Worm (Caenorhabditis elegans) whole organism, L3 larva: ENCODE results near the gene K04C2.7.

ENCODE experiments used
- ZK546.5 ChIP-seq: sonication (generic microtip); optimal IDR thresholded peaks from 2 replicates; lab custom pipeline; 2017; ENCODE audit warnings: missing biosample characterization, missing genetic modification characterization
- ama-1 ChIP-seq: fragments of 150-350 bp; optimal IDR thresholded peaks from 2 replicates; lab custom pipeline; 2018
- ceh-16 ChIP-seq: sonication (generic microtip); optimal IDR thresholded peaks from 2 replicates; lab custom pipeline; 2017; ENCODE audit warnings: missing biosample characterization, missing genetic modification characterization
- ceh-28 ChIP-seq: fragments of 150-350 bp; optimal IDR thresholded peaks from 2 replicates; lab custom pipeline; 2014; ENCODE audit warnings: missing biosample characterization, missing genetic modification reagents, missing genetic modification characterization
- ceh-82 ChIP-seq: fragments of 150-350 bp; optimal IDR thresholded peaks from 2 replicates; lab custom pipeline; 2014; ENCODE audit warnings: missing biosample characterization, missing genetic modification characterization
- ceh-9 ChIP-seq: sonication (generic microtip); optimal IDR thresholded peaks from 2 replicates; lab custom pipeline; 2018; ENCODE audit warnings: missing biosample characterization, missing genetic modification characterization
- egl-27 ChIP-seq: sonication (generic microtip); optimal IDR thresholded peaks from 4 replicates; lab custom pipeline; 2017; ENCODE audit warnings: missing biosample characterization, missing genetic modification reagents, missing genetic modification characterization
- egl-5 ChIP-seq: fragments of 150-350 bp; optimal IDR thresholded peaks from 2 replicates; lab custom pipeline; 2017; ENCODE audit warnings: missing biosample characterization, missing genetic modification reagents, missing genetic modification characterization, inconsistent platforms
- elt-1 ChIP-seq: fragments of 150-350 bp; optimal IDR thresholded peaks from 2 replicates; lab custom pipeline; 2014; ENCODE audit warnings: missing biosample characterization, missing genetic modification characterization
- elt-2 ChIP-seq: sonication (generic microtip); optimal IDR thresholded peaks from 2 replicates; lab custom pipeline; 2016; ENCODE audit warnings: missing genetic modification reagents, mild to moderate bottlenecking, missing genetic modification characterization, missing compliant biosample characterization
- elt-3 ChIP-seq, 3 experiments: fragments of 150-350 bp in 1 of 3; sonication (generic microtip) in 2 of 3; optimal IDR thresholded peaks; 2 replicates in 2 of 3; 4 replicates in 1 of 3; lab custom pipeline; 2014 to 2017; ENCODE audit warnings: missing biosample characterization in 3 of 3, missing genetic modification characterization in 3 of 3
- eor-1 ChIP-seq, 2 experiments: fragments of 150-350 bp; optimal IDR thresholded peaks; 2 replicates each; lab custom pipeline; 2014 to 2018; ENCODE audit warnings: missing biosample characterization in 2 of 2, missing genetic modification characterization in 2 of 2
- fkh-10 ChIP-seq: sonication (generic microtip); optimal IDR thresholded peaks from 2 replicates; lab custom pipeline; 2017; ENCODE audit warnings: missing biosample characterization, missing genetic modification reagents, missing genetic modification characterization
- fkh-2 ChIP-seq: fragments of 150-350 bp; optimal IDR thresholded peaks from 2 replicates; lab custom pipeline; 2014; ENCODE audit warnings: missing biosample characterization, missing genetic modification reagents, missing genetic modification characterization
- fos-1 ChIP-seq: fragments of 150-350 bp; optimal IDR thresholded peaks from 2 replicates; lab custom pipeline; 2014; ENCODE audit warnings: missing biosample characterization, missing genetic modification characterization
- lin-15B ChIP-seq: fragments of 150-350 bp; optimal IDR thresholded peaks from 2 replicates; lab custom pipeline; 2014; ENCODE audit warnings: missing biosample characterization, missing genetic modification characterization
- lin-39 ChIP-seq: fragments of 150-350 bp; optimal IDR thresholded peaks from 2 replicates; lab custom pipeline; 2018; ENCODE audit warnings: missing biosample characterization, missing genetic modification reagents, missing genetic modification characterization
- lsy-12 ChIP-seq: sonication (generic microtip); optimal IDR thresholded peaks from 2 replicates; lab custom pipeline; 2016; ENCODE audit warnings: mild to moderate bottlenecking, missing genetic modification characterization, missing compliant biosample characterization
- mdl-1 ChIP-seq: fragments of 150-350 bp; optimal IDR thresholded peaks from 2 replicates; lab custom pipeline; 2014; ENCODE audit warnings: missing biosample characterization, missing genetic modification characterization
- nfya-1 ChIP-seq: sonication (generic microtip); optimal IDR thresholded peaks from 2 replicates; lab custom pipeline; 2017; ENCODE audit warnings: missing genetic modification characterization, mild to moderate bottlenecking, missing compliant biosample characterization, antibody characterized with exemption, moderate library complexity; ENCODE audit not compliant: insufficient read depth
- nhr-11 ChIP-seq: fragments of 150-350 bp; optimal IDR thresholded peaks from 2 replicates; lab custom pipeline; 2014; ENCODE audit warnings: missing biosample characterization, missing genetic modification characterization
- nhr-12 ChIP-seq: fragments of 150-350 bp; optimal IDR thresholded peaks from 2 replicates; lab custom pipeline; 2014; ENCODE audit warnings: missing biosample characterization, missing genetic modification characterization
- nhr-23 ChIP-seq: fragments of 150-350 bp; optimal IDR thresholded peaks from 2 replicates; lab custom pipeline; 2014; ENCODE audit warnings: missing biosample characterization, missing genetic modification reagents, missing genetic modification characterization
- nhr-67 ChIP-seq: fragments of 150-350 bp; optimal IDR thresholded peaks from 2 replicates; lab custom pipeline; 2014; ENCODE audit warnings: missing biosample characterization, missing genetic modification characterization
- nhr-77 ChIP-seq: fragments of 150-350 bp; optimal IDR thresholded peaks from 2 replicates; lab custom pipeline; 2014; ENCODE audit warnings: missing biosample characterization, missing genetic modification characterization
- pha-4 ChIP-seq: fragments of 150-350 bp; optimal IDR thresholded peaks from 2 replicates; lab custom pipeline; 2014; ENCODE audit warnings: missing biosample characterization, missing genetic modification reagents, missing genetic modification characterization
- pqm-1 ChIP-seq: fragments of 150-350 bp; optimal IDR thresholded peaks from 2 replicates; lab custom pipeline; 2017; ENCODE audit warnings: missing biosample characterization, missing genetic modification characterization, inconsistent platforms
- sea-2 ChIP-seq: fragments of 150-350 bp; sonication (generic microtip); optimal IDR thresholded peaks from 4 replicates; lab custom pipeline; 2014; ENCODE audit warnings: missing biosample characterization, missing genetic modification reagents, missing genetic modification characterization
- skn-1 ChIP-seq: fragments of 150-350 bp; optimal IDR thresholded peaks from 2 replicates; lab custom pipeline; 2014; ENCODE audit warnings: missing biosample characterization, missing genetic modification characterization
- snpc-4 ChIP-seq: fragments of 150-350 bp; optimal IDR thresholded peaks from 2 replicates; lab custom pipeline; 2014; ENCODE audit warnings: missing biosample characterization, missing genetic modification characterization
- unc-39 ChIP-seq: sonication (generic microtip); optimal IDR thresholded peaks from 4 replicates; lab custom pipeline; 2017; ENCODE audit warnings: missing biosample characterization, missing genetic modification characterization
- zag-1 ChIP-seq: fragments of 150-350 bp; optimal IDR thresholded peaks from 2 replicates; lab custom pipeline; 2014; ENCODE audit warnings: missing biosample characterization, missing genetic modification characterization
- ztf-11 ChIP-seq: fragments of 150-350 bp; optimal IDR thresholded peaks from 2 replicates; lab custom pipeline; 2014; ENCODE audit warnings: missing biosample characterization, missing genetic modification characterization
- ztf-4 ChIP-seq: fragments of 150-350 bp; optimal IDR thresholded peaks from 2 replicates; lab custom pipeline; 2014; ENCODE audit warnings: missing biosample characterization, missing genetic modification characterization

The K04C2.7 gene

ce11 chrIII:6863901-6864300, 17.0 kb upstream of the K04C2.7 start, which contains the start of gene sma-3:
Gene sma-3, minus strand, starts transcription at chrIII:6863968.
- TF ChIP-seq elt-2 (peak; percentile 73), ceh-16 (tag; lab: Kevin White, UChicago) (no peak), nfya-1 (tag; lab: Kevin White, UChicago) (peak; percentile 21), pha-4 (peak; percentile 75), nhr-23 (tag; lab: Kevin White, UChicago) (peak; percentile 15), pqm-1 (tag; lab: Kevin White, UChicago) (peak; percentile 60), elt-3 (tag; optimal IDR thresholded peaks at IDR 0.05; lab: Kevin White, UChicago) (peak in 2 of 3 experiments; percentile 47 to 50), fos-1 (tag; lab: Kevin White, UChicago) (no peak), ceh-28 (peak; percentile 69)
- TF ChIP-seq, all 47 proteins: peak for 7

- TF ChIP-seq ztf-4 (tag; lab: Kevin White, UChicago) (no peak), pha-4 (peak; percentile 52), skn-1 (tag; lab: Kevin White, UChicago) (peak; percentile 37), nhr-23 (tag; lab: Kevin White, UChicago) (peak; percentile 30), egl-5 (tag; lab: Kevin White, UChicago) (peak; percentile 64), snpc-4 (tag; lab: Kevin White, UChicago) (peak; percentile 32), nfya-1 (tag; lab: Kevin White, UChicago) (peak; percentile 52), eor-1 (tag; optimal IDR thresholded peaks at IDR 0.05; lab: Kevin White, UChicago) (no peak), elt-2 (peak; percentile 5), lin-15B (peak; percentile 34), fkh-10 (GFP tag; lab: Kevin White, UChicago) (no peak), lin-39 (tag; lab: Kevin White, UChicago) (peak; percentile 22), egl-27 (tag; lab: Kevin White, UChicago) (no peak), ceh-28 (no peak)
These were observed 11.6 kb upstream of the K04C2.7 start, which contains the start of the genes cra-1 and kbp-1 for ce11 chrIII:6869268-6869667. Gene cra-1, minus strand, starts transcription at chrIII:6869460. Gene kbp-1, plus strand, starts transcription at chrIII:6869633.

DNA sequence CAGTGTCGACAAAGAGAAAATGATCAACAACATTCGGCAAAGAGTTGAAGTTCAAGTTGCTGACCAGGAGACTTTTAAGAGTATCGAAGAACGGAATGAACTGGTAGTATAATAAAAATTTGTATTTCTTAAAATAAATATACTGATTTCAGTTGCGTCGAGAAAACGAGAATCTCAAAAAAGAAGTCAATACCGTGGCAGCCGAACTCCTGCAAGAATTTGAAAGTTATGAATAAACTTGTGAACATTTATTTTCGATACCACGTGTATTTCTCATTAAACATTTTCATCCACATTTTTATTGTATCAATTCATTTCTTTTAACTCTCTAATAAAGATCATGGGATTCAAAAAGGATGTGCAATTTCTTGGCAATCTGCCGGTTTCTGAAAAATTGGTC, 10.9 kb upstream of the K04C2.7 start, which contains the start of gene K04C2.8:
TSS of gene K04C2.8 (plus strand) at position 301 of the 400 bp plus-strand sequence.
- TF ChIP-seq ama-1 (lab: Kevin White, UChicago): no peak

- TF ChIP-seq ZK546.5 (tag; lab: Kevin White, UChicago) (no peak), nfya-1 (tag; lab: Kevin White, UChicago) (peak; percentile 41), lin-39 (tag; lab: Kevin White, UChicago) (peak; percentile 59)
- TF ChIP-seq, all 47 proteins: peak for 2
These were observed 9.8 kb upstream of the K04C2.7 start for ce11 chrIII:6871067-6871466.

DNA sequence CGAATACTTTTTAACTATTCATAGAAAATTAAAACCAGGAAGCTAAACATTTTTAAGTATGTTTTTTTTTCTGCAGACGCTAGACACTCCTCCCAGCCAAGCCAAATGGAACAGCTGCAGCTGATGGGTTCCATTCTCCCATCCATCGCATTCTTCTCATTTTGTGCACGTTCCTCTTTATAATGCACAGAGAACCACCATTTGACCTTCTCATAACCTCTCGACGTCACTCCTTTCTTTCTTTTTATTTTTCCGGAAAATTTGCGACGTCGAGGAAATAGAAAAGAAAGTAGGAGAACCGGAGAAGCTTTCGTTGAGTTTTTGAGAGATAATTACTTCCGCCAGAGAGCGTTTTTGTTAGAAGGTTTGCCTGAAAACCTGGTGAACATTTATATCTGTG, 9.2 kb upstream of the K04C2.7 start:
- TF ChIP-seq nhr-12 (tag; lab: Kevin White, UChicago) (no peak), pha-4 (no peak), ceh-82 (tag; lab: Kevin White, UChicago) (no peak), ztf-11 (no peak), fkh-2 (tag; lab: Kevin White, UChicago) (no peak), elt-3 (tag; optimal IDR thresholded peaks at IDR 0.05; lab: Kevin White, UChicago) (no peak), lin-39 (tag; lab: Kevin White, UChicago) (peak; percentile 18), ZK546.5 (tag; lab: Kevin White, UChicago) (no peak), skn-1 (tag; lab: Kevin White, UChicago) (no peak), nhr-11 (tag; lab: Kevin White, UChicago) (no peak), mdl-1 (tag; lab: Kevin White, UChicago) (no peak), elt-2 (no peak), ztf-4 (tag; lab: Kevin White, UChicago) (no peak), nhr-77 (no peak), lsy-12 (tag; lab: Kevin White, UChicago) (no peak), sea-2 (GFP tag; lab: Kevin White, UChicago) (no peak), ama-1 (lab: Kevin White, UChicago) (peak; percentile 29), zag-1 (tag; lab: Kevin White, UChicago) (no peak), nhr-67 (tag; lab: Kevin White, UChicago) (no peak), egl-5 (tag; lab: Kevin White, UChicago) (peak; percentile 37), ceh-9 (tag; lab: Kevin White, UChicago) (no peak), nfya-1 (tag; lab: Kevin White, UChicago) (peak; percentile 33), elt-1 (tag; lab: Kevin White, UChicago) (no peak), unc-39 (tag; lab: Kevin White, UChicago) (no peak), eor-1 (tag; optimal IDR thresholded peaks at IDR 0.05; lab: Kevin White, UChicago) (no peak), ceh-28 (no peak), fkh-10 (GFP tag; lab: Kevin White, UChicago) (no peak), nhr-23 (tag; lab: Kevin White, UChicago) (no peak)
